Fruit fly (Drosophila melanogaster): ENCODE results near the gene Srp14.

The Srp14 gene

DNA sequence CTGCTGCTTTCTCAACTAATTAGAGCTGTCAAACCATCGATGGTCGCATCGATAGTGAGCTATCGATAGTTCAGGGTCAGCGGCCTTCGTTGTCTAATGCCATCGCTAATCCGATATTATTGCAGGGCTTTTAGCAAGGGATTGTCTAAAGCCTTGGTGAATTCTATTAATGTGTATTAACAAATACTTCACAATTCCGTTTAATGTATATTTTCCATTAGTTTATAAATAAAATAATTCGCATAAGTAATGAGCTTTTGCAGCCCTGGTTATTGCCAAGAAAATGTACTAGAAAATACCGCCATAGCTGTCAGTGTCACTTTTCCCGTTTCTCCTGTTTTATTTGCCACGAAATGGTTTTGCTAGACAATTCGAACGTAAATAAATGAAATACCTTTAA is at the start of gene Srp14, which contains the start of gene EloB:
TSS of gene Srp14 (plus strand) at position 300 of the 400 bp plus-strand sequence.
TSS of gene EloB (minus strand) at position 35 of the 400 bp plus-strand sequence.
- peak; percentile 66 for TF ChIP-seq CG32121 (GFP tag; IDR thresholded peaks at IDR 0.05)
- peak; percentile 66 for TF ChIP-seq Snoo (tag; optimal IDR thresholded peaks at IDR 0.05)
- no peak for TF ChIP-seq CG10348 (GFP tag; IDR thresholded peaks at IDR 0.05)
- TF ChIP-seq CG9948 (tag; optimal IDR thresholded peaks at IDR 0.05): peak; percentile 65
- TF ChIP-seq gl (tag; optimal IDR thresholded peaks at IDR 0.05): peak; percentile 33
- TF ChIP-seq CG34367 (tag; optimal IDR thresholded peaks at IDR 0.05): peak; percentile 55
- TF ChIP-seq Pif1B (GFP tag; optimal IDR thresholded peaks at IDR 0.05): no peak
- peak; percentile 78 for TF ChIP-seq CG15710 (tag; optimal IDR thresholded peaks at IDR 0.05)
- TF ChIP-seq CG4496 (GFP tag; IDR thresholded peaks at IDR 0.05): peak; percentile 77
- peak; percentile 81 for TF ChIP-seq fd96Ca (GFP tag; IDR thresholded peaks at IDR 0.05)
- peak; percentile 70 for TF ChIP-seq CG17806 (tag; optimal IDR thresholded peaks at IDR 0.05)
- no peak for TF ChIP-seq Pif1A (GFP tag; optimal IDR thresholded peaks at IDR 0.05)
- peak; percentile 78 for TF ChIP-seq Ets98B (GFP tag; IDR thresholded peaks at IDR 0.05)
- no peak for TF ChIP-seq D1 (tag; optimal IDR thresholded peaks at IDR 0.05)
- no peak for TF ChIP-seq CG8159 (tag; optimal IDR thresholded peaks at IDR 0.05)
- TF ChIP-seq CG13204 (GFP tag; optimal IDR thresholded peaks at IDR 0.05): no peak
- TF ChIP-seq CG12605 (GFP tag; IDR thresholded peaks at IDR 0.05): peak; percentile 57; the same call in 1 of the 2 replicates
- TF ChIP-seq EcR (GFP tag; optimal IDR thresholded peaks at IDR 0.05): peak; percentile 98
- TF ChIP-seq CG8301 (tag; optimal IDR thresholded peaks at IDR 0.05): peak; percentile 64
- no peak for TF ChIP-seq rn (GFP tag; IDR thresholded peaks at IDR 0.05)
- TF ChIP-seq CG14655 (GFP tag; optimal IDR thresholded peaks at IDR 0.05): no peak

DNA sequence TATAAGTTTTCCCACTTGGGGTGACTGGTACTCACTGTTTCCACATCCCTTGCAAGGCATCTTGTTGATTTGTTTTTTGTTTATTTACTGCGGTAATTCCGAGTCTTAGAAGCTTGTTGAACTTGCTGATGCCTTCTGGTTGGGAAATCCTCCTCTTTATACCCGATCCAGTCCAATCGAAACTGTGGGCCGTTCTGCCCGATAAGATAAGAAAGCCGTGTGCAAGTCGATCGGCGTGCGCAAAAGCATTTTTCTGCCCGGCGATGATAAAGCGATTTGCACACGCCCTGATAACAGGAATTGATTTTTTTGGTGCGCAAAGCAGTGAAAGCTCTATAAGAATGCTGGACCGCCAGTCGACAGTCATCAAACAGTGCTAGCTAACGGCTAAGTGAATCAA is 45.3 kb upstream of the Srp14 start, which contains the start of the genes MtnE and MtnD:
TSS of gene MtnE (minus strand) at position 130 of the 400 bp plus-strand sequence.
TSS of gene MtnD (plus strand) at position 388 of the 400 bp plus-strand sequence.
- TF ChIP-seq CG4496 (GFP tag; IDR thresholded peaks at IDR 0.05) (peak; percentile 60; the same call in 1 of the 3 replicates), CG32121 (GFP tag; IDR thresholded peaks at IDR 0.05) (no peak)

DNA sequence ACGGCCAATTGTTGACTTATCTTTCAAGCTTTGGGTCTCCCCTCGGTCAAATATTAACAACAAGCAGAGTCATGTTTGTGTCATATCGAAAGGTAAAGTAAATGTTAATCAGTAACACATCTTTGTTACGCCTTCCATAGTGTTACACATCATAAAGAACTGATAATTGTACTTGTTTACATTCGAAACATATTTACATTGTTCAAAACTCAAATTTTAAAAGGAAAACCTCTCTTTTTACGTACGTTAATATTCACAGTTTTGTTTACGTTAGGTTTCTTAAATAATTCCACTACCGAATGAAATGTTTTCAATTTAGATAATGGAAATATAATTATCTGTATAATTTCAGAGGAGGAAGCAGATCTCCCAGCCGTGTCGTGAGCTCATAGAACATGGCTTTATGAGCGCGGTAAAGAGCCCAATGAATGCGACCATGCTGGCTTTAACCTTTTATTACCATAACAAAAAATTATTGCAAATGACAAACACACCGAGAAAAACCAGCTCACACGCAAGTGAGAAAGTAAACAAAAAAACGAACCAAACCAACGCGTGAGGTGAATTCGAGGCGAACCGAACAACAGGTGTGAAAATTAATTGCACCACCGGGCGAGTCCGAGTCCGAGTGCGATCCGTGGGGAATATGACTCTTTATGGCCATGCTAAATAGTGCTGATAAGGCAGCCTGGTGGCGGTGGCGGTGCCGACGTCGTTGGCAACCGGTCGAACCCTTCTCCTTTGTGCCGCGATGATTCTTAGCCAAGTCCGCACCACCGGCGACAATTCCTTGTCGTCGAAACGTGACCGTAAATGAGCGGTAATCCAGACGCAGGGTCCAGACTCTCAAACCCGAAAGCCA is 37.4 kb upstream of the Srp14 start:
- TF ChIP-seq CG4496 (GFP tag; IDR thresholded peaks at IDR 0.05): peak; percentile 57; the same call in 1 of the 3 replicates
- TF ChIP-seq CG12605 (GFP tag; IDR thresholded peaks at IDR 0.05): no peak

DNA sequence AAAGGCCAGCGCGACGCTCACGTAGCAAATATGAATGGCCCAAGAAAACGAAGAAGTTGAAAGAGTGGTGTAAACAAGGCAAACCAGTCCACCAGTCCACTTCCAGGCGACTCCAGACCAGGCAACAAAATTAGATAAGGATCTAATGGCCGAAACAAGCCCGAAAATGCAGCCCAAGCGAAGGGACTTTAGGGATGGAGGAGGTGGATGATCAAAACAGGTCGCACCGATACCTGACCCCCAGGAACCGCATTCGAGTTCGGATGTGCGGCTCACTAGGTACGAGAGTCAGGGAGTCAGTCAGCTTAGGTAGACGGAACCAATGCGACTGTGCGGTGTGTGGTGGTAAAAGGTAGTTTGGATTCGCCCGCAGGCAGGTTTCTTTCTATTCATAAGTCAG is 36.7 kb upstream of the Srp14 start:
- no peak for TF ChIP-seq CG13204 (GFP tag; optimal IDR thresholded peaks at IDR 0.05)
- no peak for TF ChIP-seq Pif1B (GFP tag; optimal IDR thresholded peaks at IDR 0.05)
- no peak for TF ChIP-seq CG14655 (GFP tag; optimal IDR thresholded peaks at IDR 0.05)
- TF ChIP-seq CG12605 (GFP tag; IDR thresholded peaks at IDR 0.05): no peak
- TF ChIP-seq CG8159 (tag; optimal IDR thresholded peaks at IDR 0.05): no peak
- no peak for TF ChIP-seq CG34367 (tag; optimal IDR thresholded peaks at IDR 0.05)
- TF ChIP-seq Ets98B (GFP tag; IDR thresholded peaks at IDR 0.05): no peak
- no peak for TF ChIP-seq CG8301 (tag; optimal IDR thresholded peaks at IDR 0.05)
- no peak for TF ChIP-seq EcR (GFP tag; optimal IDR thresholded peaks at IDR 0.05)
- TF ChIP-seq CG9948 (tag; optimal IDR thresholded peaks at IDR 0.05): no peak
- no peak for TF ChIP-seq Snoo (tag; optimal IDR thresholded peaks at IDR 0.05)
- TF ChIP-seq CG15710 (tag; optimal IDR thresholded peaks at IDR 0.05): no peak
- TF ChIP-seq CG17806 (tag; optimal IDR thresholded peaks at IDR 0.05): no peak

DNA sequence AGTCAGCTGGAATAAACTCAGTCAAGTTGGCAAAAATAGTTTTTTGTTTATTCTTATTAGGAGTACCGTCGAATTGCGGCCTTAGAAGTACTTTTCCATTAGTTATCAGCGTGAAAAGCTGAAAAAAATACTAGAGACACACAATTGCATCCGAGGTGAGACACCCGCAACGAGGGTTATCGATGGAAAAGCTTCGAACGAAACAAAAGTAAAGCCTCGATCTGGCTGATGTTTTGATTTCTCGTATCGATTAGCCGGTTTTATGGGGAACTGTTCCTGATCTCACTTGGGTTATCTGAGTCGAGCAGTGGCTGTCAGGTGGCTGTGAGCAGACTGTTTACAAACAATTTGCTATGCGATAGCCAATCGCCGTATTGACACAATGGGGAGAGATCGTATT is 36.2 kb upstream of the Srp14 start:
- TF ChIP-seq CG8301 (tag; optimal IDR thresholded peaks at IDR 0.05): no peak
- no peak for TF ChIP-seq CG10348 (GFP tag; IDR thresholded peaks at IDR 0.05)
- TF ChIP-seq CG9948 (tag; optimal IDR thresholded peaks at IDR 0.05): no peak
- TF ChIP-seq rn (GFP tag; IDR thresholded peaks at IDR 0.05): no peak
- no peak for TF ChIP-seq CG32121 (GFP tag; IDR thresholded peaks at IDR 0.05)
- TF ChIP-seq CG8159 (tag; optimal IDR thresholded peaks at IDR 0.05): no peak
- TF ChIP-seq CG15710 (tag; optimal IDR thresholded peaks at IDR 0.05): no peak
- no peak for TF ChIP-seq Snoo (tag; optimal IDR thresholded peaks at IDR 0.05)
- no peak for TF ChIP-seq Ets98B (GFP tag; IDR thresholded peaks at IDR 0.05)
- no peak for TF ChIP-seq fd96Ca (GFP tag; IDR thresholded peaks at IDR 0.05)
- no peak for TF ChIP-seq CG13204 (GFP tag; optimal IDR thresholded peaks at IDR 0.05)
- no peak for TF ChIP-seq CG17806 (tag; optimal IDR thresholded peaks at IDR 0.05)
- no peak for TF ChIP-seq D1 (tag; optimal IDR thresholded peaks at IDR 0.05)

DNA sequence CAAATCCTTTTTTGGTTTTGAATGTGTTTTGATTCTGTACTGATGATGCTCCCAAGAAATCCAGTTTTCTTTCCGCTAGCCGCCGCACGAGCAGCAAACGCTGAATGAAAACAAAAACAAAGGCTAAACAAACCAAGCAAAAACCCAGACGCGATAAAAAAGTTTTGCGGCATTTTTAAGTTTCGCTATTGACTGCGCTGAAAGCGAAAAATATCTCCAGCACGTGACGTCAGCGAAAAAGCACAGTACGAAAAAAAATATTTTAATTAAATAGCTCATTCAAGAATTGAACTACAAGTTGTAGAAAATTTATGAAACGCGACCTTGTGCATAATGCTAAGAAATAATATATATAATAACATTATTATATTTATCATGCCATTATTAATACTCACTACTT is 35.0 kb upstream of the Srp14 start:
- no peak for TF ChIP-seq fd96Ca (GFP tag; IDR thresholded peaks at IDR 0.05)

DNA sequence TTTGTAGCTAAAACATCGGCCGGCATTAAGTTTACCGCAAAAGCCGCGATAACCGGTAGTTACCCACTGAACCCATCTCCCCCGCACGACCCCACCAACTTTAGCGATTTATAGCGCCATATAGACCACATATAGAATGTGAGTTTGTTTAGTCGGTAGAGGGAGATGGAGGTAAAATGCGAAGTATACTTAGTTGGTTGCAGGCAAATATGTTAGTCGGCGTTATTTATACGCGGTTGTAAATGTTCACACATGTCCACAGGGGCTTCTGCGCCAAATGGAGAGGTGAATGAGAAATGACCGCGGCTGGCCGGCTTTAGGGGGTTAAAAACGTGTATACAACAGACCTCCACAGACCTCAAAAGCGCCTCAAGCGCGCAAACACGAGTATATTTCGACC is 34.2 kb upstream of the Srp14 start:
- TF ChIP-seq CG32121 (GFP tag; IDR thresholded peaks at IDR 0.05) (peak; percentile 26; the same call in 1 of the 2 replicates), CG10348 (GFP tag; IDR thresholded peaks at IDR 0.05) (no peak), Pif1A (GFP tag; optimal IDR thresholded peaks at IDR 0.05) (no peak), Ets98B (GFP tag; IDR thresholded peaks at IDR 0.05) (peak; percentile 45; the same call in 1 of the 2 replicates), rn (GFP tag; IDR thresholded peaks at IDR 0.05) (no peak), gl (tag; optimal IDR thresholded peaks at IDR 0.05) (no peak), CG4496 (GFP tag; IDR thresholded peaks at IDR 0.05) (0 out of 3 replicates have a peak, but pooled peaks have one; percentile 40), CG12605 (GFP tag; IDR thresholded peaks at IDR 0.05) (0 out of 2 replicates have a peak, but pooled peaks have one; percentile 28), fd96Ca (GFP tag; IDR thresholded peaks at IDR 0.05) (peak; percentile 23; the same call in 1 of the 3 replicates), D1 (tag; optimal IDR thresholded peaks at IDR 0.05) (no peak), CG17806 (tag; optimal IDR thresholded peaks at IDR 0.05) (no peak)

All from whole organism, pupa.